Worm (Caenorhabditis elegans): ENCODE data around the gene Y53G8AM.6.

Gene Y53G8AM.6

DNA sequence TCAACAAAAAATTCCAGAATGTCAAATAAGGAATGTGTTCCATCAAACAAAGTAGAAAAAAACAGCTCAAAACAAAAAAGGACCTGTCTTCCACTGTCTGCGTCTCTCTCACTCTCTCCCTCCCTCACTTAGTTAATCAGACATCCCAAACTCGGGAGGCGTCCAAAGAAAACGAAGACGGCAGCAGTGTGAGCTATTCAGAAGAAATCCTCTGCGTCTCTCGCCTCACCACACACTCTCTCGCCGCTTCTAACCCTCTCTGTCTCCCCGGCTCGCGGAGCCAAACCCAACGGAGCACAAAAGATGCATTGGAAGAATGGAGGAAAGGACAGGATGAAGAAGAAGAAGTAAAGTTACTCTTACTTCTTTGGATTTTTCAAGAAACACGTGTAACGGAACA, 39.3 kb downstream of the Y53G8AM.6 start:
- TF ChIP-seq W03F9.2 (tag; optimal IDR thresholded peaks at IDR 0.05) (no peak), him-1 (tag; optimal IDR thresholded peaks at IDR 0.05) (no peak), dao-5 (tag; optimal IDR thresholded peaks at IDR 0.05) (no peak)

- TF ChIP-seq dao-5 (tag; optimal IDR thresholded peaks at IDR 0.05) (no peak), W03F9.2 (tag; optimal IDR thresholded peaks at IDR 0.05) (no peak), him-1 (tag; optimal IDR thresholded peaks at IDR 0.05) (no peak)
These were observed 40.5 kb downstream of the Y53G8AM.6 start, which contains the start of gene frm-8 for ce11 chrIII:3219050-3219449. Gene frm-8, minus strand, starts transcription at chrIII:3219150.
